Worm (Caenorhabditis elegans): ENCODE results near the gene R10E4.6.

R10E4.6 gene

DNA sequence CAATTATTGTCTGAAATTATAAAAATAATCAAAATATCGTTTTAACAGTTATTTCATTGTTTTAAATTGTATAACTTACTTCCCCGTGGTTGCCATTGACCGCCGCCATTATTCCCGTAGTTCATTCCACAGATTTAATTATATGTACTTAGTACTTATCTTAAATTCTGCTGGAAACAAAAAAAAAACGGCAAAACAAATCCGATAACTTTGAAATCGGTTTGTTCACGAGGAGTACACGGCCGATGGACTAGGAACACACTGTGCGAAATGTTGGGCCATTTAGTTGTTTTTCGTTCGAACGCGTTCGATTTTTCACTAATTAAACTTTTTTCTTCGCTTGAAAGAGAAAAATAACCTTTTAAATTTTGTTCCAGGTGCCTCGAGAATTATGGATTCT is 49.9 kb downstream of the R10E4.6 start, which contains the start of the genes B0285.3 and lcmt-1:
TSS of gene B0285.3 (minus strand) at position 267 of the 400 bp plus-strand sequence.
TSS of gene lcmt-1 (plus strand) at position 377 of the 400 bp plus-strand sequence.
- TF ChIP-seq med-1 (GFP tag; optimal IDR thresholded peaks at IDR 0.05; ENCODE audit: insufficient read depth) (no peak), ztf-29 (GFP tag; IDR thresholded peaks at IDR 0.05) (no peak), cog-1 (tag; optimal IDR thresholded peaks at IDR 0.05) (no peak), T22C8.4 (GFP tag; IDR thresholded peaks at IDR 0.05) (no peak), tab-1 (GFP tag; IDR thresholded peaks at IDR 0.05) (no peak), ztf-23 (GFP tag; IDR thresholded peaks at IDR 0.05) (0 out of 2 replicates have a peak, but pooled peaks have one; percentile 5), flt-1 (GFP tag; IDR thresholded peaks at IDR 0.05) (peak; percentile 40; the same call in 1 of the 2 replicates), klf-2 (GFP tag; conservative IDR thresholded peaks at IDR 0.05) (no peak), ref-1 (GFP tag; conservative IDR thresholded peaks at IDR 0.05) (no peak)
